Worm (Caenorhabditis elegans) whole organism, midembryonic: ENCODE data around the gene F58A4.1.

Experiments
- T22C8.4 ChIP-seq: fragments of 200-800 bp; sonication (Bioruptor generic); IDR thresholded peaks from 2 replicates; pipeline ENCODE4 v1.3.6; 2022; ENCODE audit warnings: missing genetic modification characterization, missing compliant biosample characterization
- cog-1 ChIP-seq: sonication (generic microtip); optimal IDR thresholded peaks from 2 replicates; lab custom pipeline; 2016; ENCODE audit warnings: missing genetic modification characterization, missing compliant biosample characterization
- flt-1 ChIP-seq: fragments of 200-800 bp; sonication (Bioruptor generic); IDR thresholded peaks from 2 replicates; pipeline ENCODE4 v1.3.6; 2022; ENCODE audit warnings: missing genetic modification characterization, missing compliant biosample characterization
- klf-2 ChIP-seq: fragments of 200-800 bp; sonication (Bioruptor generic); conservative IDR thresholded peaks from 2 replicates; pipeline ENCODE4 v1.3.6; 2022; ENCODE audit warnings: missing genetic modification reagents, missing genetic modification characterization, missing compliant biosample characterization
- med-1 ChIP-seq: sonication (generic microtip); optimal IDR thresholded peaks from 2 replicates; lab custom pipeline; 2017; ENCODE audit warnings: missing genetic modification characterization, mild to moderate bottlenecking, missing compliant biosample characterization, antibody characterized with exemption, missing genetic modification reagents; ENCODE audit not compliant: insufficient read depth
- ref-1 ChIP-seq: fragments of 200-800 bp; sonication (Bioruptor generic); conservative IDR thresholded peaks from 2 replicates; pipeline ENCODE4 v1.3.6; 2022; ENCODE audit warnings: missing genetic modification reagents, missing genetic modification characterization, missing compliant biosample characterization
- tab-1 ChIP-seq: fragments of 200-800 bp; sonication (Bioruptor generic); IDR thresholded peaks from 2 replicates; pipeline ENCODE4 v1.3.6; 2022; ENCODE audit warnings: missing genetic modification characterization, missing compliant biosample characterization
- ztf-23 ChIP-seq: fragments of 200-800 bp; sonication (Bioruptor generic); IDR thresholded peaks from 2 replicates; pipeline ENCODE4 v1.3.6; 2022; ENCODE audit warnings: missing genetic modification reagents, missing genetic modification characterization, missing compliant biosample characterization
- ztf-29 ChIP-seq: fragments of 200-800 bp; sonication (Bioruptor generic); IDR thresholded peaks from 2 replicates; pipeline ENCODE4 v1.3.6; 2022; ENCODE audit warnings: missing genetic modification reagents, missing genetic modification characterization, missing compliant biosample characterization

DNA sequence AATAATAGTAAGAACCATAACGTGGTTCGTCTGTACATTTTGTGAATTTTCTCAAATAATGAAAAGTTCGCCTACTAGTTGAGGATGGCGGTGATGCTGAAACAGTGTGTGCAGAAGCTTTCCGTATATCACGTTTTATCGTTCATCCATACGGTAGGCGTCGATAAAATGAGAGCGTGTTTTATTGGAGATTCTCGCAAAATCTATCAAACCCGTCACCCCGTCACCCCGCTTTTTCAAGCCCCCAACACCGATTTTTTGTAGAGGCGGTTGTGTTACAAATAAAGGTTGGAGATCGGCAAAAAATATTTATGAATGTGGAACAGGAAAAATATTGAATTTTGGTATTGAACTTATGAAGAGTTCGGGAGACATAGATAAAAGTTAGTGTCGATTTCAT lies 10.4 kb downstream of the F58A4.1 start, which contains the start of gene clec-161:
- no peak for TF ChIP-seq ztf-29 (GFP tag; lab: Robert Waterston, UW)
- TF ChIP-seq flt-1 (GFP tag; lab: Robert Waterston, UW) = no peak
- no peak for TF ChIP-seq klf-2 (GFP tag; lab: Robert Waterston, UW)
- TF ChIP-seq cog-1 (tag; lab: Kevin White, UChicago) = no peak
- no peak for TF ChIP-seq ref-1 (GFP tag; lab: Robert Waterston, UW)
- TF ChIP-seq ztf-23 (GFP tag; lab: Robert Waterston, UW) = no peak
- no peak for TF ChIP-seq med-1
- TF ChIP-seq T22C8.4 (GFP tag; lab: Robert Waterston, UW) = no peak
- no peak for TF ChIP-seq tab-1 (GFP tag; lab: Robert Waterston, UW)
